Worm (Caenorhabditis elegans): ENCODE measurements around the gene fbxb-43.

ce11 chrII:1576030-1576429, 40.0 kb downstream of the fbxb-43 start, which contains the start of gene K05F6.10:
- TF ChIP-seq pqm-1 (tag; optimal IDR thresholded peaks at IDR 0.05) (no peak), ceh-82 (tag; optimal IDR thresholded peaks at IDR 0.05) (no peak), egl-27 (tag; optimal IDR thresholded peaks at IDR 0.05) (no peak)
